Fruit fly (Drosophila melanogaster) whole organism, embryonic: ENCODE results near the gene CG12289.

Experiments used
- Blimp-1 ChIP-seq: fragments of 200-800 bp; sonication (Bioruptor generic); optimal IDR thresholded peaks from 3 replicates; lab custom pipeline; 2018; ENCODE audit warnings: missing biosample characterization, missing genetic modification characterization, mild to moderate bottlenecking, moderate library complexity, missing genetic modification reagents
- CG18599 ChIP-seq: fragments of 200-800 bp; sonication (Bioruptor generic); optimal IDR thresholded peaks from 3 replicates; lab custom pipeline; 2017; ENCODE audit warnings: missing biosample characterization, missing genetic modification characterization, mild to moderate bottlenecking, moderate library complexity, missing genetic modification reagents
- CG2116 ChIP-seq: fragments of 200-800 bp; sonication (Bioruptor generic); optimal IDR thresholded peaks from 3 replicates; lab custom pipeline; 2018; ENCODE audit warnings: missing biosample characterization, mild to moderate bottlenecking, missing genetic modification characterization
- CG2129 ChIP-seq: fragments of 200-800 bp; sonication (Bioruptor generic); IDR thresholded peaks from 2 replicates; pipeline ENCODE4 v1.3.6; 2022; ENCODE audit warnings: missing biosample characterization, missing genetic modification characterization; ENCODE audit not compliant: partially characterized antibody
- CG32532 ChIP-seq: fragments of 200-800 bp; sonication (Bioruptor generic); IDR thresholded peaks from 2 replicates; pipeline ENCODE4 v1.3.6; 2022; ENCODE audit warnings: missing biosample characterization, missing genetic modification characterization
- CG3726 ChIP-seq: fragments of 200-800 bp; sonication (Bioruptor generic); IDR thresholded peaks from 3 replicates; pipeline ENCODE4, ENCODE4 v1.3.6; 2022; ENCODE audit warnings: missing biosample characterization, missing genetic modification characterization
- CG3995 ChIP-seq: fragments of 200-800 bp; sonication (Bioruptor generic); optimal IDR thresholded peaks from 3 replicates; lab custom pipeline; 2016; ENCODE audit warnings: missing biosample characterization, missing genetic modification characterization
- CG4282 ChIP-seq: fragments of 200-800 bp; sonication (Bioruptor generic); optimal IDR thresholded peaks from 2 replicates; lab custom pipeline; 2016; ENCODE audit warnings: missing biosample characterization, missing genetic modification characterization
- CG6654 ChIP-seq: fragments of 200-800 bp; sonication (Bioruptor generic); optimal IDR thresholded peaks from 2 replicates; lab custom pipeline; 2017; ENCODE audit warnings: missing biosample characterization, mild to moderate bottlenecking, missing genetic modification characterization
- CG6683 ChIP-seq: fragments of 200-800 bp; sonication (Bioruptor generic); optimal IDR thresholded peaks from 2 replicates; lab custom pipeline; 2017; ENCODE audit warnings: missing biosample characterization, mild to moderate bottlenecking, missing genetic modification characterization, missing genetic modification reagents
- CG6813 ChIP-seq: fragments of 200-800 bp; sonication (Bioruptor generic); optimal IDR thresholded peaks from 2 replicates; lab custom pipeline; 2017; ENCODE audit warnings: missing biosample characterization, missing genetic modification characterization, mild to moderate bottlenecking, moderate library complexity, missing genetic modification reagents
- E2f2 ChIP-seq: fragments of 200-800 bp; sonication (Bioruptor generic); IDR thresholded peaks from 2 replicates; pipeline ENCODE4 v1.3.6; 2022; ENCODE audit warnings: missing biosample characterization, missing genetic modification characterization
- Eip74EF ChIP-seq, 2 experiments: fragments of 200-800 bp in 1 of 2; fragments of >200 bp in 1 of 2; sonication (Bioruptor generic) in 1 of 2; optimal IDR thresholded peaks; 2 replicates each; lab custom pipeline; 2017 to 2019; ENCODE audit warnings: missing biosample characterization in 2 of 2, missing genetic modification characterization in 2 of 2, mild to moderate bottlenecking in 1 of 2, moderate library complexity in 1 of 2
- HHEX ChIP-seq: fragments of 200-800 bp; sonication (Bioruptor generic); optimal IDR thresholded peaks from 3 replicates; lab custom pipeline; 2017; ENCODE audit warnings: missing biosample characterization, mild to moderate bottlenecking, missing genetic modification characterization, missing genetic modification reagents
- Hmr ChIP-seq: fragments of 200-800 bp; sonication (Bioruptor generic); optimal IDR thresholded peaks from 3 replicates; lab custom pipeline; 2017; ENCODE audit warnings: mild to moderate bottlenecking, missing biosample characterization, missing genetic modification reagents, missing genetic modification characterization
- Hr78 ChIP-seq, 2 experiments: fragments of 200-800 bp in 1 of 2; fragments of >200 bp in 1 of 2; sonication (Bioruptor generic) in 1 of 2; optimal IDR thresholded peaks; 2 replicates each; lab custom pipeline; 2017 to 2019; ENCODE audit warnings: missing biosample characterization in 2 of 2, missing genetic modification characterization in 2 of 2, mild to moderate bottlenecking in 1 of 2, moderate library complexity in 1 of 2
- Lim3 ChIP-seq: fragments of 200-800 bp; sonication (Bioruptor generic); IDR thresholded peaks from 2 replicates; pipeline ENCODE4 v1.3.6; 2022; ENCODE audit warnings: missing biosample characterization, missing genetic modification characterization
- Mad ChIP-seq: fragments of 200-800 bp; sonication (Bioruptor generic); optimal IDR thresholded peaks from 2 replicates; lab custom pipeline; 2016; ENCODE audit warnings: missing biosample characterization, missing genetic modification characterization
- Med ChIP-seq: fragments of 200-800 bp; sonication (Bioruptor generic); peaks from one replicate; lab custom pipeline; 2016; ENCODE audit warnings: missing biosample characterization, missing genetic modification characterization, mild to moderate bottlenecking, inconsistent platforms, moderate library complexity
- Oaz ChIP-seq: fragments of 200-800 bp; sonication (Bioruptor generic); IDR thresholded peaks from 2 replicates; pipeline ENCODE4 v1.3.6; 2022; ENCODE audit warnings: missing biosample characterization, missing genetic modification characterization
- Pdp1 ChIP-seq, 2 experiments: fragments of 200-800 bp; sonication (Bioruptor generic); optimal IDR thresholded peaks; 3 replicates each; lab custom pipeline; 2016; ENCODE audit warnings: missing biosample characterization in 2 of 2, missing genetic modification characterization in 2 of 2, mild to moderate bottlenecking in 1 of 2, moderate library complexity in 1 of 2
- Side ChIP-seq: fragments of 200-800 bp; sonication (Bioruptor generic); optimal IDR thresholded peaks from 2 replicates; lab custom pipeline; 2016; ENCODE audit warnings: missing biosample characterization, missing genetic modification characterization
- Sin3A ChIP-seq: fragments of >200 bp; optimal IDR thresholded peaks from 2 replicates; lab custom pipeline; 2018
- Sox100B ChIP-seq: fragments of 200-800 bp; sonication (Bioruptor generic); optimal IDR thresholded peaks from 3 replicates; lab custom pipeline; 2018; ENCODE audit warnings: missing biosample characterization, mild to moderate bottlenecking, missing genetic modification characterization
- Spps ChIP-seq: fragments of 200-800 bp; sonication (Bioruptor generic); optimal IDR thresholded peaks from 2 replicates; lab custom pipeline; 2018; ENCODE audit warnings: missing biosample characterization, mild to moderate bottlenecking, missing genetic modification characterization
- abd-A ChIP-seq: fragments of 200-800 bp; sonication (Bioruptor generic); optimal IDR thresholded peaks from 3 replicates; lab custom pipeline; 2019; ENCODE audit warnings: missing biosample characterization, mild to moderate bottlenecking, missing genetic modification characterization, moderate library complexity
- bab2 ChIP-seq: fragments of 200-800 bp; sonication (Bioruptor generic); optimal IDR thresholded peaks from 2 replicates; lab custom pipeline; 2016; ENCODE audit warnings: missing biosample characterization, missing genetic modification characterization
- ci ChIP-seq: fragments of 200-800 bp; sonication (Bioruptor generic); IDR thresholded peaks from 3 replicates; pipeline ENCODE4 v1.3.6; 2022; ENCODE audit warnings: missing biosample characterization, missing genetic modification characterization
- da ChIP-seq: fragments of 200-800 bp; sonication (Bioruptor generic); optimal IDR thresholded peaks from 2 replicates; lab custom pipeline; 2016; ENCODE audit warnings: missing biosample characterization, missing genetic modification characterization
- dimm ChIP-seq: fragments of 200-800 bp; sonication (Bioruptor generic); IDR thresholded peaks from 2 replicates; pipeline ENCODE4 v1.3.6; 2022; ENCODE audit warnings: missing biosample characterization, missing genetic modification characterization
- dmrt99B ChIP-seq: fragments of 200-800 bp; sonication (Bioruptor generic); optimal IDR thresholded peaks from 2 replicates; lab custom pipeline; 2018; ENCODE audit warnings: missing biosample characterization, mild to moderate bottlenecking, missing genetic modification characterization, moderate library complexity
- gcm ChIP-seq: fragments of 200-800 bp; sonication (Bioruptor generic); optimal IDR thresholded peaks from 2 replicates; lab custom pipeline; 2019; ENCODE audit warnings: missing biosample characterization, mild to moderate bottlenecking, missing genetic modification characterization, moderate library complexity
- grn ChIP-seq: fragments of 200-800 bp; sonication (Bioruptor generic); optimal IDR thresholded peaks from 3 replicates; lab custom pipeline; 2017; ENCODE audit warnings: missing biosample characterization, missing genetic modification characterization
- gro ChIP-seq: fragments of 200-800 bp; sonication (Bioruptor generic); optimal IDR thresholded peaks from 2 replicates; lab custom pipeline; 2016; ENCODE audit warnings: missing biosample characterization, missing genetic modification characterization
- insv ChIP-seq, 2 experiments: fragments of 200-800 bp; sonication (Bioruptor generic); optimal IDR thresholded peaks; 3 replicates each; lab custom pipeline; 2016 to 2018; ENCODE audit warnings: missing biosample characterization in 2 of 2, missing genetic modification characterization in 2 of 2
- klu ChIP-seq: fragments of 200-800 bp; sonication (Bioruptor generic); IDR thresholded peaks from 2 replicates; pipeline ENCODE4 v1.3.6; 2022; ENCODE audit warnings: missing biosample characterization, missing genetic modification characterization
- lov ChIP-seq, 2 experiments: fragments of 200-800 bp in 1 of 2; fragments of >200 bp in 1 of 2; sonication (Bioruptor generic) in 1 of 2; IDR thresholded peaks in 1 of 2; optimal IDR thresholded peaks in 1 of 2; 2 replicates in 1 of 2; 3 replicates in 1 of 2; pipeline versions ENCODE4 v1.3.6 to Lab custom; 2017 to 2022; ENCODE audit warnings: missing biosample characterization in 1 of 2, missing genetic modification characterization in 1 of 2
- otp ChIP-seq: fragments of 200-800 bp; sonication (Bioruptor generic); IDR thresholded peaks from 3 replicates; pipeline ENCODE4, ENCODE4 v1.3.6; 2022; ENCODE audit warnings: missing biosample characterization, missing genetic modification characterization
- peb ChIP-seq: fragments of 200-800 bp; sonication (Bioruptor generic); IDR thresholded peaks from 2 replicates; pipeline ENCODE4 v1.3.6; 2022; ENCODE audit warnings: missing biosample characterization, missing genetic modification characterization
- pfk ChIP-seq: fragments of 200-800 bp; sonication (Bioruptor generic); optimal IDR thresholded peaks from 2 replicates; lab custom pipeline; 2018; ENCODE audit warnings: missing biosample characterization, mild to moderate bottlenecking, missing genetic modification characterization, moderate library complexity
- ranshi ChIP-seq: fragments of 200-800 bp; sonication (Bioruptor generic); IDR thresholded peaks from 2 replicates; pipeline ENCODE4 v1.3.6; 2022; ENCODE audit warnings: missing biosample characterization, missing genetic modification characterization
- row ChIP-seq: fragments of 200-800 bp; sonication (Bioruptor generic); IDR thresholded peaks from 3 replicates; pipeline ENCODE4 v1.3.6; 2022; ENCODE audit warnings: missing biosample characterization, missing genetic modification characterization
- schlank ChIP-seq: fragments of 200-800 bp; sonication (Bioruptor generic); optimal IDR thresholded peaks from 2 replicates; lab custom pipeline; 2018; ENCODE audit warnings: missing biosample characterization, mild to moderate bottlenecking, missing genetic modification characterization
- sim ChIP-seq: fragments of 200-800 bp; sonication (Bioruptor generic); IDR thresholded peaks from 2 replicates; pipeline ENCODE4 v1.3.6; 2022; ENCODE audit warnings: missing biosample characterization, missing genetic modification characterization
- sr ChIP-seq: fragments of 200-800 bp; sonication (Bioruptor generic); IDR thresholded peaks from 3 replicates; pipeline ENCODE4 v1.3.6; 2022; ENCODE audit warnings: missing biosample characterization, missing genetic modification characterization
- stc ChIP-seq: fragments of 200-800 bp; sonication (Bioruptor generic); IDR thresholded peaks from 2 replicates; pipeline ENCODE4 v1.3.6; 2022; ENCODE audit warnings: missing biosample characterization, missing genetic modification characterization
- vfl ChIP-seq: fragments of 200-800 bp; sonication (Bioruptor generic); optimal IDR thresholded peaks from 2 replicates; lab custom pipeline; 2016; ENCODE audit warnings: missing biosample characterization, missing genetic modification characterization
- vvl ChIP-seq: fragments of 200-800 bp; sonication (Bioruptor generic); IDR thresholded peaks from 2 replicates; pipeline ENCODE4 v1.3.6; 2022; ENCODE audit warnings: missing biosample characterization, missing genetic modification characterization
- wek ChIP-seq: fragments of 200-800 bp; sonication (Bioruptor generic); optimal IDR thresholded peaks from 3 replicates; lab custom pipeline; 2018; ENCODE audit warnings: missing biosample characterization, mild to moderate bottlenecking, missing genetic modification characterization, moderate library complexity

The CG12289 gene

DNA sequence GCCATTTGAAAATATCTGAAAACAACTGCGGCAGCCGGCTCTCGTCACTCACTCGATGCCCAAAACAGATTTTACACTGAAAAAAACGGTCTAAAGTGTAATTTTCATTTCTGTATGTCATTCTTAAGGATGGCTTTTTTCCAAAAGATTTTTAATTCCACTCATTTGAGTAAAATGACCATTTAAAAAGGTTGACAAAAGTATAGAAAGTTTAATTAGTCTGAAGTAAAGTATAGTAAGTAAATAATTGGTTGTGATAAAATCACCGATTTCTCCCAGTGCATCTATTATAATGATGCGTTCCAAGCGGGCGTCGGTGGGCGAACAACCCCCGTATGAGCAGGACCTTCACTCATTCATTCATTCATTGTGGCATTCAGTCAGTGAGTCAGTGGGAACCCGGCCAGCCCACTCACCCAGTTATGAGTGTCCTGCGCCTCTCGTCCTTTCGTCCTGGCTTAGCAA is 35.9 kb downstream of the CG12289 start (continued):
- peak; percentile 39 for TF ChIP-seq CG6654 (GFP tag; lab: Kevin White, UChicago)
- no peak for TF ChIP-seq sr (GFP tag; lab: Robert Waterston, UW)
- TF ChIP-seq sim (GFP tag; lab: Robert Waterston, UW): peak; percentile 61; the same call in 1 of the 2 replicates
- peak; percentile 72 for TF ChIP-seq klu (GFP tag; lab: Robert Waterston, UW)
- TF ChIP-seq CG3995 (GFP tag; lab: Kevin White, UChicago): no peak
- TF ChIP-seq lov (optimal IDR thresholded peaks at IDR 0.05; lab: Kevin White, UChicago): no peak
- TF ChIP-seq lov (GFP tag; IDR thresholded peaks at IDR 0.05; lab: Robert Waterston, UW): peak; percentile 66; the same call in 2 of the 3 replicates
- TF ChIP-seq Sox100B: peak; percentile 85
- peak; percentile 89 for TF ChIP-seq Spps (tag; lab: Kevin White, UChicago)
- TF ChIP-seq vvl: peak; percentile 94
- TF ChIP-seq Mad (GFP tag; lab: Kevin White, UChicago): peak; percentile 46
- TF ChIP-seq CG2116 (GFP tag; lab: Kevin White, UChicago): no peak
- TF ChIP-seq dimm (GFP tag; lab: Robert Waterston, UW): no peak
- TF ChIP-seq stc (GFP tag; lab: Robert Waterston, UW): peak; percentile 72
- peak; percentile 85 for TF ChIP-seq CG18599 (GFP tag; lab: Kevin White, UChicago)
- no peak for TF ChIP-seq CG4282
- peak; percentile 88 for TF ChIP-seq ci (GFP tag; lab: Robert Waterston, UW)
- TF ChIP-seq Hmr (GFP tag; lab: Kevin White, UChicago): peak; percentile 69
- peak; percentile 78 for TF ChIP-seq CG6813 (GFP tag; lab: Kevin White, UChicago)
- TF ChIP-seq otp (GFP tag; lab: Robert Waterston, UW): peak; percentile 84; the same call in 1 of the 3 replicates
- TF ChIP-seq HHEX (GFP tag; lab: Kevin White, UChicago): peak; percentile 70
- TF ChIP-seq Lim3 (GFP tag; lab: Robert Waterston, UW): 0 out of 2 replicates have a peak, but pooled peaks have one; percentile 25
- peak; percentile 13 for TF ChIP-seq abd-A (tag; lab: Kevin White, UChicago)
- peak; percentile 50 for TF ChIP-seq bab2
- no peak for TF ChIP-seq da (GFP tag; lab: Kevin White, UChicago)
- peak; percentile 79; the same call in 1 of the 2 replicates for TF ChIP-seq ranshi (GFP tag; lab: Robert Waterston, UW)
- peak; percentile 65 to 66 for TF ChIP-seq Pdp1 (GFP tag; optimal IDR thresholded peaks at IDR 0.05; lab: Kevin White, UChicago)
- TF ChIP-seq Side (GFP tag; lab: Kevin White, UChicago): peak; percentile 69
- peak; percentile 69 for TF ChIP-seq peb
- TF ChIP-seq gro: no peak
- TF ChIP-seq pfk: no peak
- no peak for TF ChIP-seq schlank (tag; lab: Kevin White, UChicago)
- TF ChIP-seq Oaz (GFP tag; lab: Robert Waterston, UW): peak; percentile 52
- TF ChIP-seq Med (GFP tag; lab: Kevin White, UChicago): peak; percentile 89
- TF ChIP-seq insv (GFP tag; optimal IDR thresholded peaks at IDR 0.05; lab: Kevin White, UChicago): no peak
- TF ChIP-seq Blimp-1: peak; percentile 87
- TF ChIP-seq CG2129: no peak
- no peak for TF ChIP-seq wek (GFP tag; lab: Kevin White, UChicago)
- TF ChIP-seq CG32532 (GFP tag; lab: Robert Waterston, UW): peak; percentile 62
- peak in 1 of 2 experiments; percentile 58 for TF ChIP-seq Eip74EF (GFP tag; optimal IDR thresholded peaks at IDR 0.05; lab: Kevin White, UChicago)
- no peak for TF ChIP-seq vfl (GFP tag; lab: Kevin White, UChicago)
- peak; percentile 89 for TF ChIP-seq dmrt99B (tag; lab: Kevin White, UChicago)
- TF ChIP-seq CG6683 (GFP tag; lab: Kevin White, UChicago): peak; percentile 53
- peak in 1 of 2 experiments; percentile 26 for TF ChIP-seq Hr78 (GFP tag; optimal IDR thresholded peaks at IDR 0.05; lab: Kevin White, UChicago)
- TF ChIP-seq row (GFP tag; lab: Robert Waterston, UW): peak; percentile 91
- TF ChIP-seq Sin3A: no peak
- TF ChIP-seq grn (GFP tag; lab: Kevin White, UChicago): no peak
- peak; percentile 77 for TF ChIP-seq gcm (GFP tag; lab: Kevin White, UChicago)
- TF ChIP-seq E2f2 (GFP tag; lab: Robert Waterston, UW): peak; percentile 36; the same call in 1 of the 2 replicates
- TF ChIP-seq CG3726: peak; percentile 78; the same call in 1 of the 3 replicates
